Fruit fly (Drosophila melanogaster): ENCODE data around the gene Prp3.

DNA sequence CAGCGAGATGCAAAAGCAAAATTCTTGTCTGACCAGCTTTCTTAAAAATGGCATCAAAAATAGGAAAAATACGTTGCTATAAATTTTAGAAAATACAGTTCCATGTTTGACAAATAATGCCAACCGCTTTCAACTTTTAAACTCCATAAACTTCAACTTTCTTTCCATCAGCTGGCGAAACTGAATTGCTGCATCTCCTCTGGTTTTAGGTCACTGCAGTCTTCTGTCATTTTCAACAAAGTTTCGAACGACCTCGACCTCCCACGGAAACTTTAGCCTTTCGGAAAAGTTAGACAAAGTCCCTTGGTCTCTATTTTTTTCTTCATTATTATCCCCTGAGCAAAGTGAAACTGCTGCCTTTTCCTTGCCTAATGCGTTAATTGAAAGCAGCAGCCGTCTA, 45.6 kb downstream of the Prp3 start, which contains the start of gene CG42263:
- TF ChIP-seq CG8319 (GFP tag; optimal IDR thresholded peaks at IDR 0.05) = no peak
- no peak for TF ChIP-seq CG34406 (GFP tag; optimal IDR thresholded peaks at IDR 0.05)
- no peak for TF ChIP-seq CG6808 (GFP tag; optimal IDR thresholded peaks at IDR 0.05)
- TF ChIP-seq CG31627 (GFP tag; optimal IDR thresholded peaks at IDR 0.05) = no peak
- TF ChIP-seq topi (GFP tag; optimal IDR thresholded peaks at IDR 0.05) = no peak
- no peak for TF ChIP-seq CG4318 (GFP tag; optimal IDR thresholded peaks at IDR 0.05)
- no peak for TF ChIP-seq CG6276 (GFP tag; optimal IDR thresholded peaks at IDR 0.05)
- no peak for TF ChIP-seq Eip78C (GFP tag)
- TF ChIP-seq Sox15 (GFP tag; optimal IDR thresholded peaks at IDR 0.05) = no peak
- no peak for TF ChIP-seq eg (GFP tag; IDR thresholded peaks at IDR 0.05)
- TF ChIP-seq Sox102F (GFP tag; optimal IDR thresholded peaks at IDR 0.05) = no peak
